Fruit fly (Drosophila melanogaster) whole organism: Measurements from ENCODE around the gene Gfat1.
"Not testable (repeated sequence)": the region's sequence is repeated elsewhere in the genome, so short reads cannot be mapped to it uniquely, and the experiment has no call there.

Source experiments
- CG8478 ChIP-seq: fragments of >200 bp; optimal IDR thresholded peaks from 2 replicates; lab custom pipeline; 2018; ENCODE audit warnings: inconsistent platforms
- Dll ChIP-seq: fragments of >200 bp; optimal IDR thresholded peaks from 2 replicates; lab custom pipeline; 2017
- EcR ChIP-seq, 2 experiments: fragments of >200 bp; optimal IDR thresholded peaks; 2 replicates each; lab custom pipeline; 2017; ENCODE audit warnings: missing biosample characterization in 2 of 2, missing genetic modification characterization in 2 of 2, missing genetic modification reagents in 2 of 2
- pan ChIP-seq: fragments of >200 bp; optimal IDR thresholded peaks from 2 replicates; lab custom pipeline; 2017
- psq ChIP-seq: fragments of >200 bp; optimal IDR thresholded peaks from 2 replicates; lab custom pipeline; 2017
- usp ChIP-seq: fragments of >200 bp; optimal IDR thresholded peaks from 2 replicates; lab custom pipeline; 2017; ENCODE audit warnings: missing biosample characterization, missing genetic modification characterization, mixed read lengths

Gene Gfat1

dm6 chr3R:4126142-4126541 is at the start of gene Gfat1:
TSS of gene Gfat1 (plus strand) at chr3R:4126442.
- not testable (repeated sequence) for TF ChIP-seq pan (lab: Kevin White, UChicago); psq (lab: Kevin White, UChicago); usp (GFP tag; lab: Kevin White, UChicago)

- TF ChIP-seq EcR (GFP tag; optimal IDR thresholded peaks at IDR 0.05; lab: Kevin White, UChicago) (no peak), usp (GFP tag; lab: Kevin White, UChicago) (no peak), CG8478 (no peak), Dll (lab: Kevin White, UChicago) (no peak), pan (lab: Kevin White, UChicago) (no peak), psq (lab: Kevin White, UChicago) (no peak)
These were observed 48.6 kb upstream of the Gfat1 start, which contains the start of gene CG42402 for dm6 chr3R:4077658-4078057. TSS of gene CG42402 (plus strand) at chr3R:4077939.

- TF ChIP-seq Dll (lab: Kevin White, UChicago): no peak
- no peak for TF ChIP-seq CG8478
- TF ChIP-seq usp (GFP tag; lab: Kevin White, UChicago): no peak
These were observed 44.5 kb upstream of the Gfat1 start for dm6 chr3R:4081746-4082145.

dm6 chr3R:4083805-4084204 is 42.4 kb upstream of the Gfat1 start:
- TF ChIP-seq Dll (lab: Kevin White, UChicago) (no peak), pan (lab: Kevin White, UChicago) (no peak), CG8478 (no peak), EcR (GFP tag; optimal IDR thresholded peaks at IDR 0.05; lab: Kevin White, UChicago) (no peak), psq (lab: Kevin White, UChicago) (no peak), usp (GFP tag; lab: Kevin White, UChicago) (no peak)

- TF ChIP-seq EcR (GFP tag; optimal IDR thresholded peaks at IDR 0.05; lab: Kevin White, UChicago) (no peak), usp (GFP tag; lab: Kevin White, UChicago) (no peak)
These were observed 1.3 kb downstream of the Gfat1 start for dm6 chr3R:4127505-4127904.

- TF ChIP-seq psq (lab: Kevin White, UChicago) (no peak), CG8478 (no peak), Dll (lab: Kevin White, UChicago) (no peak), usp (GFP tag; lab: Kevin White, UChicago) (no peak), pan (lab: Kevin White, UChicago) (no peak), EcR (GFP tag; optimal IDR thresholded peaks at IDR 0.05; lab: Kevin White, UChicago) (no peak)
These were observed 2.1 kb downstream of the Gfat1 start for dm6 chr3R:4128337-4128736.

- TF ChIP-seq pan (lab: Kevin White, UChicago) (no peak), psq (lab: Kevin White, UChicago) (no peak), CG8478 (no peak), Dll (lab: Kevin White, UChicago) (no peak), EcR (GFP tag; optimal IDR thresholded peaks at IDR 0.05; lab: Kevin White, UChicago) (no peak), usp (GFP tag; lab: Kevin White, UChicago) (no peak)
These were observed 4.1 kb downstream of the Gfat1 start for dm6 chr3R:4130281-4130863.

- no peak for TF ChIP-seq usp (GFP tag; lab: Kevin White, UChicago)
- TF ChIP-seq EcR (GFP tag; optimal IDR thresholded peaks at IDR 0.05; lab: Kevin White, UChicago): no peak
- TF ChIP-seq Dll (lab: Kevin White, UChicago): no peak
- no peak for TF ChIP-seq psq (lab: Kevin White, UChicago)
- no peak for TF ChIP-seq CG8478
- TF ChIP-seq pan (lab: Kevin White, UChicago): no peak
These were observed 35.9 kb downstream of the Gfat1 start, which contains the start of gene CG40198 for dm6 chr3R:4162135-4162534. TSS of gene CG40198 (minus strand) at chr3R:4162235.

dm6 chr3R:4174470-4174869 is 48.2 kb downstream of the Gfat1 start, which contains the start of gene CG12581:
TSS of gene CG12581 (plus strand) at chr3R:4174632.
- no peak for TF ChIP-seq EcR (GFP tag; optimal IDR thresholded peaks at IDR 0.05; lab: Kevin White, UChicago)
- no peak for TF ChIP-seq CG8478
- TF ChIP-seq usp (GFP tag; lab: Kevin White, UChicago): no peak
- TF ChIP-seq Dll (lab: Kevin White, UChicago): no peak
- TF ChIP-seq psq (lab: Kevin White, UChicago): no peak
- TF ChIP-seq pan (lab: Kevin White, UChicago): no peak

dm6 chr3R:4174975-4175374 is 48.7 kb downstream of the Gfat1 start:
- TF ChIP-seq CG8478 (no peak), psq (lab: Kevin White, UChicago) (no peak), Dll (lab: Kevin White, UChicago) (no peak), pan (lab: Kevin White, UChicago) (no peak), EcR (GFP tag; optimal IDR thresholded peaks at IDR 0.05; lab: Kevin White, UChicago) (no peak), usp (GFP tag; lab: Kevin White, UChicago) (no peak)

dm6 chr3R:4176728-4177127 is 50.5 kb downstream of the Gfat1 start:
- TF ChIP-seq psq (lab: Kevin White, UChicago): no peak
- TF ChIP-seq Dll (lab: Kevin White, UChicago): no peak
- TF ChIP-seq usp (GFP tag; lab: Kevin White, UChicago): no peak
- no peak for TF ChIP-seq EcR (GFP tag; optimal IDR thresholded peaks at IDR 0.05; lab: Kevin White, UChicago)
- no peak for TF ChIP-seq CG8478
- TF ChIP-seq pan (lab: Kevin White, UChicago): no peak

- TF ChIP-seq pan (lab: Kevin White, UChicago) (no peak), EcR (GFP tag; optimal IDR thresholded peaks at IDR 0.05; lab: Kevin White, UChicago) (no peak), psq (lab: Kevin White, UChicago) (no peak), Dll (lab: Kevin White, UChicago) (no peak), usp (GFP tag; lab: Kevin White, UChicago) (no peak), CG8478 (no peak)
These were observed 52.7 kb downstream of the Gfat1 start for dm6 chr3R:4178750-4179485.
